Fruit fly (Drosophila melanogaster) S2 (cell line): ENCODE measurements around the gene Hus1-like.

Experiments used
- CG8478 ChIP-seq: fragments of >200 bp; optimal IDR thresholded peaks from 2 replicates; lab custom pipeline; 2018
- CTCF ChIP-seq, 2 experiments: fragments of >200 bp; optimal IDR thresholded peaks; 2 replicates each; lab custom pipeline; 2018

dm6 chr3R:4780721-4781120 lies 31.2 kb downstream of the Hus1-like start:
- no peak for TF ChIP-seq CTCF (optimal IDR thresholded peaks at IDR 0.05; lab: Kevin White, UChicago)
- no peak for TF ChIP-seq CG8478 (lab: Kevin White, UChicago)
